Fruit fly (Drosophila melanogaster) S2 (cell line): Measurements from ENCODE around the gene BobA.

Experiments used
- CG8478 ChIP-seq: fragments of >200 bp; optimal IDR thresholded peaks from 2 replicates; lab custom pipeline; 2018
- CTCF ChIP-seq, 2 experiments: fragments of >200 bp; optimal IDR thresholded peaks; 2 replicates each; lab custom pipeline; 2018

- TF ChIP-seq CG8478 (lab: Kevin White, UChicago) (no peak), CTCF (optimal IDR thresholded peaks at IDR 0.05; lab: Kevin White, UChicago) (peak; percentile 78 to 85)
Observed at dm6 chr3L:14925602-14926001, 20.3 kb downstream of the BobA start.
